Fruit fly (Drosophila melanogaster) Kc167 (cell line): Measurements from ENCODE around the gene Swip-1.

ENCODE experiments used
- Myc ChIP-seq: fragments of >200 bp; optimal IDR thresholded peaks from 2 replicates; lab custom pipeline; 2017; ENCODE audit warnings: missing external identifiers
- Sin3A ChIP-seq: fragments of >200 bp; optimal IDR thresholded peaks from 2 replicates; lab custom pipeline; 2018; ENCODE audit warnings: missing external identifiers
- h ChIP-seq: fragments of >200 bp; optimal IDR thresholded peaks from 3 replicates; lab custom pipeline; 2018; ENCODE audit warnings: missing external identifiers
- psq ChIP-seq: fragments of >200 bp; optimal IDR thresholded peaks from 2 replicates; lab custom pipeline; 2017; ENCODE audit warnings: missing external identifiers
- ttk ChIP-seq: sonication (Bioruptor generic); optimal IDR thresholded peaks from 2 replicates; lab custom pipeline; 2017; ENCODE audit warnings: missing external identifiers

DNA sequence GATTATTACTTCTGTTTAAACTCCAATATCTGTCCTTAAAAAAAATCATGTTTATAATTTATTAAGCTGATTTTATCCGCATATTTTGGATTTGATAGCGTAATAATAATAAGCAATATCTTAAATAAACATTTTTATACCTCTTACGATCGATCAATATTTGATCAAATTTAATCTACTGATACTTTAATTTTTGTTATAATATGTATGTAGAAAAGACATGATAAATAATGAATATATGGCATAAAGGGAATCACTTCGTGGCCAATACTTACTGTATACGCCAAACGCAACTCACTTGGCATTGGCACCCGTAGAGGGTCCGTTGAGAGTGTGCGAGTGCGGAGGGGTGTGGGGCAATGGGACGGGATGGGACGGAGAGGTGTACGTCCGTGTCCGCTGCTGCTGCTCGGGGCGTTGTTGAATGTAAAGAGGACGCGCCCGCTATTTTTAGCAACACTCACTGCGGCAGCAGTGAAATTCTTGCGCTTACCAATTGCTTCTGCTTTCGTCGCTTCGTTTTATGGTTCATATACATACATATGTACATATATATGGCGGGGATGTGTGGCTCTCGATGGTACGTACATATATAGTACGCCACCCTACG is 49.1 kb upstream of the Swip-1 start:
- TF ChIP-seq ttk (lab: Kevin White, UChicago): no peak
- no peak for TF ChIP-seq h
- no peak for TF ChIP-seq Sin3A (lab: Kevin White, UChicago)
- no peak for TF ChIP-seq psq
- no peak for TF ChIP-seq Myc (lab: Kevin White, UChicago)
